Worm (Caenorhabditis elegans): ENCODE results near the gene W04E12.7.

- no peak for TF ChIP-seq ztf-23 (GFP tag; IDR thresholded peaks at IDR 0.05)
- no peak for TF ChIP-seq klf-2 (GFP tag; conservative IDR thresholded peaks at IDR 0.05)
- TF ChIP-seq med-1 (GFP tag; optimal IDR thresholded peaks at IDR 0.05; ENCODE audit: insufficient read depth), result no peak
- no peak for TF ChIP-seq ztf-29 (GFP tag; IDR thresholded peaks at IDR 0.05)
These were observed at the start of gene W04E12.7 for ce11 chrV:19737458-19737857.
